Worm (Caenorhabditis elegans) whole organism, midembryonic: Measurements from ENCODE around the gene srd-44.

Experiments used
- T22C8.4 ChIP-seq: fragments of 200-800 bp; sonication (Bioruptor generic); IDR thresholded peaks from 2 replicates; pipeline ENCODE4 v1.3.6; 2022; ENCODE audit warnings: missing genetic modification characterization, missing compliant biosample characterization
- cog-1 ChIP-seq: sonication (generic microtip); optimal IDR thresholded peaks from 2 replicates; lab custom pipeline; 2016; ENCODE audit warnings: missing genetic modification characterization, missing compliant biosample characterization
- flt-1 ChIP-seq: fragments of 200-800 bp; sonication (Bioruptor generic); IDR thresholded peaks from 2 replicates; pipeline ENCODE4 v1.3.6; 2022; ENCODE audit warnings: missing genetic modification characterization, missing compliant biosample characterization
- klf-2 ChIP-seq: fragments of 200-800 bp; sonication (Bioruptor generic); conservative IDR thresholded peaks from 2 replicates; pipeline ENCODE4 v1.3.6; 2022; ENCODE audit warnings: missing genetic modification reagents, missing genetic modification characterization, missing compliant biosample characterization
- med-1 ChIP-seq: sonication (generic microtip); optimal IDR thresholded peaks from 2 replicates; lab custom pipeline; 2017; ENCODE audit warnings: missing genetic modification characterization, mild to moderate bottlenecking, missing compliant biosample characterization, antibody characterized with exemption, missing genetic modification reagents; ENCODE audit not compliant: insufficient read depth
- ref-1 ChIP-seq: fragments of 200-800 bp; sonication (Bioruptor generic); conservative IDR thresholded peaks from 2 replicates; pipeline ENCODE4 v1.3.6; 2022; ENCODE audit warnings: missing genetic modification reagents, missing genetic modification characterization, missing compliant biosample characterization
- tab-1 ChIP-seq: fragments of 200-800 bp; sonication (Bioruptor generic); IDR thresholded peaks from 2 replicates; pipeline ENCODE4 v1.3.6; 2022; ENCODE audit warnings: missing genetic modification characterization, missing compliant biosample characterization
- ztf-23 ChIP-seq: fragments of 200-800 bp; sonication (Bioruptor generic); IDR thresholded peaks from 2 replicates; pipeline ENCODE4 v1.3.6; 2022; ENCODE audit warnings: missing genetic modification reagents, missing genetic modification characterization, missing compliant biosample characterization
- ztf-29 ChIP-seq: fragments of 200-800 bp; sonication (Bioruptor generic); IDR thresholded peaks from 2 replicates; pipeline ENCODE4 v1.3.6; 2022; ENCODE audit warnings: missing genetic modification reagents, missing genetic modification characterization, missing compliant biosample characterization

DNA sequence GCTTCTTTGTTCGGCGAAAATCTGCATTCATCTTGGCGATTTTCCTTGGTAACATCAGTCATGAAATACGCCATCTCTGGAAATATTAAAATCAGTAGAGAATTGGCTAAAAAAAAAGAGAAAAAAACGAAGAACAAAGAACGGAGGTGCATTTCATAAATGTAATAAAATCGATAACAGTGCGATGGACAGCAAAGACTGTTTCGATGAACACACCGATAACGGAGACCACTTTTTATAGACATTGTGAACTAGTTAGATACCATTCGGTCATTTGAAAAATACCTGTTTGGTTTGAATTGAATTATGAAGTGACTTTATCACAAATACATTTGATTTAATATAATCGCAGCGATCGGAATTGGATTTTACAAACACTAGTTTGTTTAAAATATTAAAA is 14.6 kb downstream of the srd-44 start, which contains the start of gene F42F12.4:
- TF ChIP-seq klf-2 (GFP tag; lab: Robert Waterston, UW) = no peak
- TF ChIP-seq ztf-29 (GFP tag; lab: Robert Waterston, UW) = no peak
- no peak for TF ChIP-seq ztf-23 (GFP tag; lab: Robert Waterston, UW)
- TF ChIP-seq cog-1 = no peak
- TF ChIP-seq tab-1 (GFP tag; lab: Robert Waterston, UW) = no peak
- TF ChIP-seq med-1 (GFP tag; lab: Kevin White, UChicago) = no peak
- TF ChIP-seq flt-1 (GFP tag; lab: Robert Waterston, UW) = no peak
- TF ChIP-seq ref-1 (GFP tag; lab: Robert Waterston, UW) = no peak
- no peak for TF ChIP-seq T22C8.4
